Fruit fly (Drosophila melanogaster) whole organism, wandering third instar larva: ENCODE data around the gene CG2698.

Experiments used
- Abd-B ChIP-seq: fragments of >200 bp; optimal IDR thresholded peaks from 2 replicates; lab custom pipeline; 2017; ENCODE audit warnings: missing biosample characterization, missing genetic modification characterization
- CG32264 ChIP-seq: fragments of 200-800 bp; sonication (Bioruptor generic); optimal IDR thresholded peaks from 2 replicates; lab custom pipeline; 2016; ENCODE audit warnings: missing biosample characterization, missing genetic modification characterization
- CG9705 ChIP-seq: fragments of 200-800 bp; sonication (Bioruptor generic); optimal IDR thresholded peaks from 2 replicates; lab custom pipeline; 2018; ENCODE audit warnings: missing biosample characterization, mild to moderate bottlenecking, missing genetic modification characterization
- CrebA ChIP-seq: fragments of 200-800 bp; sonication (Bioruptor generic); optimal IDR thresholded peaks from 2 replicates; lab custom pipeline; 2016; ENCODE audit warnings: missing biosample characterization, mild to moderate bottlenecking, missing genetic modification characterization, borderline replicate concordance
- Dfd ChIP-seq: fragments of >200 bp; optimal IDR thresholded peaks from 2 replicates; lab custom pipeline; 2017; ENCODE audit warnings: missing biosample characterization, missing genetic modification characterization
- Dif ChIP-seq: fragments of 200-275, 200-300 bp; sonication (Bioruptor generic); optimal IDR thresholded peaks from 2 replicates; lab custom pipeline; 2018; ENCODE audit warnings: missing biosample characterization, missing genetic modification characterization; ENCODE audit not compliant: partially characterized antibody
- GATAd ChIP-seq: sonication (Bioruptor generic); optimal IDR thresholded peaks from 2 replicates; lab custom pipeline; 2016; ENCODE audit warnings: missing biosample characterization, missing genetic modification characterization
- HLH106 ChIP-seq: fragments of 200-800 bp; optimal IDR thresholded peaks from 3 replicates; lab custom pipeline; 2019; ENCODE audit warnings: missing biosample characterization, mild to moderate bottlenecking, missing genetic modification characterization, moderate library complexity
- Hnf4 ChIP-seq: fragments of 200-800 bp; sonication (Bioruptor generic); optimal IDR thresholded peaks from 2 replicates; lab custom pipeline; 2016; ENCODE audit warnings: missing biosample characterization, mild to moderate bottlenecking, missing genetic modification characterization
- Hr78 ChIP-seq: fragments of >200 bp; optimal IDR thresholded peaks from 2 replicates; lab custom pipeline; 2017; ENCODE audit warnings: missing biosample characterization, missing genetic modification characterization
- Hr83 ChIP-seq: fragments of 200-300 bp; sonication (Bioruptor generic); optimal IDR thresholded peaks from 2 replicates; lab custom pipeline; 2016; ENCODE audit warnings: missing biosample characterization, mild to moderate bottlenecking, missing genetic modification characterization, moderate library complexity; ENCODE audit not compliant: poor library complexity, severe bottlenecking
- Jra ChIP-seq: sonication (Bioruptor generic); optimal IDR thresholded peaks from 2 replicates; lab custom pipeline; 2016; ENCODE audit warnings: missing biosample characterization, missing genetic modification characterization
- Mio ChIP-seq: sonication (Bioruptor generic); optimal IDR thresholded peaks from 2 replicates; lab custom pipeline; 2016; ENCODE audit warnings: missing biosample characterization, missing genetic modification characterization
- Myc ChIP-seq: fragments of >200 bp; optimal IDR thresholded peaks from 2 replicates; lab custom pipeline; 2017
- N ChIP-seq: fragments of >200 bp; optimal IDR thresholded peaks from 2 replicates; lab custom pipeline; 2018; ENCODE audit warnings: missing biosample characterization, missing external identifiers, missing genetic modification characterization
- OdsH ChIP-seq: fragments of 200-800 bp; sonication (Bioruptor generic); optimal IDR thresholded peaks from 2 replicates; lab custom pipeline; 2016; ENCODE audit warnings: missing biosample characterization, mild to moderate bottlenecking, missing genetic modification characterization
- Rel ChIP-seq, 2 experiments: fragments of 200-800 bp; sonication (Bioruptor generic) in 1 of 2; optimal IDR thresholded peaks; 2 replicates in 1 of 2; 3 replicates in 1 of 2; lab custom pipeline; 2016 to 2019; ENCODE audit warnings: mild to moderate bottlenecking in 2 of 2, missing biosample characterization in 2 of 2, missing genetic modification characterization in 2 of 2, moderate library complexity in 1 of 2
- Sp1 ChIP-seq: fragments of 200-800 bp; sonication (Bioruptor generic); optimal IDR thresholded peaks from 3 replicates; lab custom pipeline; 2019; ENCODE audit warnings: missing biosample characterization, mild to moderate bottlenecking, missing genetic modification characterization, moderate library complexity
- Vsx2 ChIP-seq: fragments of 200-300, 225-300 bp; sonication (Bioruptor generic); optimal IDR thresholded peaks from 2 replicates; lab custom pipeline; 2018; ENCODE audit warnings: missing biosample characterization, missing genetic modification characterization; ENCODE audit not compliant: partially characterized antibody
- br ChIP-seq: fragments of 200-800 bp; sonication (Bioruptor generic); optimal IDR thresholded peaks from 2 replicates; lab custom pipeline; 2016; ENCODE audit warnings: missing biosample characterization, missing genetic modification characterization
- brk ChIP-seq: fragments of 200-800 bp; sonication (Bioruptor generic); optimal IDR thresholded peaks from 2 replicates; lab custom pipeline; 2016; ENCODE audit warnings: missing biosample characterization, mild to moderate bottlenecking, missing genetic modification characterization
- dl ChIP-seq, 2 experiments: fragments of 175-275, 200-275 bp in 1 of 2; fragments of 200-275 bp in 1 of 2; sonication (Bioruptor generic); optimal IDR thresholded peaks; lab custom pipeline; 2018; ENCODE audit warnings: mild to moderate bottlenecking in 2 of 2, missing biosample characterization in 2 of 2, missing genetic modification characterization in 2 of 2, moderate library complexity in 2 of 2; ENCODE audit not compliant: partially characterized antibody in 2 of 2, insufficient read depth in 1 of 2
- dmrt93B ChIP-seq: fragments of 200-800 bp; sonication (Bioruptor generic); optimal IDR thresholded peaks from 2 replicates; lab custom pipeline; 2018; ENCODE audit warnings: missing biosample characterization, mild to moderate bottlenecking, missing genetic modification characterization
- dsf ChIP-seq: sonication (Bioruptor generic); optimal IDR thresholded peaks from 2 replicates; lab custom pipeline; 2016; ENCODE audit warnings: missing biosample characterization, missing genetic modification characterization, borderline replicate concordance
- ey ChIP-seq: fragments of 200-800 bp; sonication (Bioruptor generic); optimal IDR thresholded peaks from 2 replicates; lab custom pipeline; 2016; ENCODE audit warnings: missing biosample characterization, missing genetic modification characterization
- foxo ChIP-seq, 2 experiments: fragments of 200-800 bp; sonication (Bioruptor generic); optimal IDR thresholded peaks; 2 replicates in 1 of 2; 3 replicates in 1 of 2; lab custom pipeline; 2016 to 2017; ENCODE audit warnings: missing biosample characterization in 2 of 2, missing genetic modification characterization in 2 of 2
- fru ChIP-seq: fragments of 200-800 bp; sonication (Bioruptor generic); optimal IDR thresholded peaks from 3 replicates; lab custom pipeline; 2016; ENCODE audit warnings: missing biosample characterization, mild to moderate bottlenecking, missing genetic modification characterization
- h ChIP-seq: fragments of 200-800 bp; sonication (Bioruptor generic); optimal IDR thresholded peaks from 3 replicates; lab custom pipeline; 2016; ENCODE audit warnings: missing biosample characterization, mild to moderate bottlenecking, missing genetic modification characterization
- jim ChIP-seq: fragments of 175-275, 200-325 bp; sonication (Bioruptor generic); optimal IDR thresholded peaks from 2 replicates; lab custom pipeline; 2016; ENCODE audit warnings: missing biosample characterization, mild to moderate bottlenecking, missing genetic modification characterization
- lola ChIP-seq: fragments of >200 bp; optimal IDR thresholded peaks from 2 replicates; lab custom pipeline; 2017; ENCODE audit warnings: missing biosample characterization, missing genetic modification characterization
- pan ChIP-seq: fragments of >200 bp; optimal IDR thresholded peaks from 2 replicates; lab custom pipeline; 2017
- psq ChIP-seq: fragments of 200-800 bp; sonication (Bioruptor generic); optimal IDR thresholded peaks from 3 replicates; lab custom pipeline; 2017; ENCODE audit warnings: missing biosample characterization, mild to moderate bottlenecking, missing genetic modification characterization, moderate library complexity
- rgr ChIP-seq: fragments of 200-800 bp; sonication (Bioruptor generic); optimal IDR thresholded peaks from 3 replicates; lab custom pipeline; 2016; ENCODE audit warnings: missing biosample characterization, mild to moderate bottlenecking, missing genetic modification characterization
- sage ChIP-seq: fragments of 200-800 bp; sonication (Bioruptor generic); optimal IDR thresholded peaks from 2 replicates; lab custom pipeline; 2016; ENCODE audit warnings: missing biosample characterization, mild to moderate bottlenecking, missing genetic modification characterization
- sv ChIP-seq: fragments of 200-800 bp; sonication (Bioruptor generic); optimal IDR thresholded peaks from 3 replicates; lab custom pipeline; 2016; ENCODE audit warnings: missing biosample characterization, missing genetic modification characterization
- tai ChIP-seq: sonication (Bioruptor generic); optimal IDR thresholded peaks from 2 replicates; lab custom pipeline; 2016; ENCODE audit warnings: missing biosample characterization, missing genetic modification characterization
- usp ChIP-seq: fragments of >200 bp; optimal IDR thresholded peaks from 2 replicates; lab custom pipeline; 2017; ENCODE audit warnings: missing biosample characterization, missing genetic modification characterization
- woc ChIP-seq: sonication (Bioruptor generic); optimal IDR thresholded peaks from 2 replicates; lab custom pipeline; 2016; ENCODE audit warnings: missing biosample characterization, mild to moderate bottlenecking, missing genetic modification characterization

The CG2698 gene

DNA sequence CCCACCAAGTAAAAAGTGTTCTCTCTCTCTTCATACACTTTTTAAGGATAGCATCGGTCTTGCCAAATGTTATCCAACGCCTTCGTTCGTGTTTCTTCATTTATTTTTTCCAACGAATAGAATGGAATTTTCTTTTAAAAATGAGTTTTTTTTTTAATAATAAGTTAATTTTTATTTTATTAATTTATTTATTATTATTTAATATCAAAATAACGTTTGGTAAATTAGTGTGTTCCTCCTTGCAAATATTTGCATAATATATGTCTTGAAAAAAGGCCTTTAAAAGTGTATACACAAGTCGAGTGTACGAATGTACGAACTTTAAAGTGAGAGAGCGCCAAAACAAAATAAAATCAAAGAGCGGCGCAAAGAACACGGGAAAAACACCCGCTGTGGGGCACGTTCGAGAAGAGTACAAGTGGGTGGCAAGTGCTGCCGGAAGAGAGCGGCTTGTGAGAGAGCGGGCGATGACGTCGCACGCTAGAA is 25.9 kb downstream of the CG2698 start:
- TF ChIP-seq Rel (GFP tag; optimal IDR thresholded peaks at IDR 0.05; lab: Kevin White, UChicago) = peak; percentile 22
- peak; percentile 51 for TF ChIP-seq Rel (tag; optimal IDR thresholded peaks at IDR 0.05; lab: Kevin White, UChicago)
- peak; percentile 17 to 28 for TF ChIP-seq dl (GFP tag; optimal IDR thresholded peaks at IDR 0.05; lab: Kevin White, UChicago; ENCODE audit: insufficient read depth in 1 of 2, partially characterized antibody in 2 of 2)
- TF ChIP-seq Mio = no peak
- TF ChIP-seq Hnf4 = no peak
- no peak for TF ChIP-seq CG9705
- peak; percentile 84 for TF ChIP-seq rgr (GFP tag; lab: Kevin White, UChicago)
- peak; percentile 12 for TF ChIP-seq sv (GFP tag; lab: Kevin White, UChicago)
- no peak for TF ChIP-seq pan (lab: Kevin White, UChicago)
- no peak for TF ChIP-seq usp (GFP tag; lab: Kevin White, UChicago)
- TF ChIP-seq HLH106 (tag; lab: Kevin White, UChicago) = peak; percentile 82
- TF ChIP-seq brk (GFP tag; lab: Kevin White, UChicago) = no peak
- no peak for TF ChIP-seq N (GFP tag; lab: Kevin White, UChicago)
- peak; percentile 65 for TF ChIP-seq dmrt93B
- peak; percentile 81 for TF ChIP-seq OdsH (GFP tag; lab: Kevin White, UChicago)
- no peak for TF ChIP-seq Myc (lab: Kevin White, UChicago)
- TF ChIP-seq Sp1 (GFP tag; lab: Kevin White, UChicago) = peak; percentile 90
- TF ChIP-seq lola (GFP tag; lab: Kevin White, UChicago) = no peak
- peak; percentile 53 for TF ChIP-seq ey (GFP tag; lab: Kevin White, UChicago)
- peak; percentile 75 for TF ChIP-seq woc (GFP tag; lab: Kevin White, UChicago)
- no peak for TF ChIP-seq Jra
- TF ChIP-seq CrebA (GFP tag; lab: Kevin White, UChicago) = no peak
- TF ChIP-seq Hr78 (GFP tag; lab: Kevin White, UChicago) = no peak
- TF ChIP-seq Vsx2 = no peak
- TF ChIP-seq h (GFP tag; lab: Kevin White, UChicago) = peak; percentile 18
- TF ChIP-seq Abd-B (GFP tag; lab: Kevin White, UChicago) = no peak
- no peak for TF ChIP-seq Dfd (GFP tag; lab: Kevin White, UChicago)
- peak; percentile 55 for TF ChIP-seq Dif (GFP tag; lab: Kevin White, UChicago)
- peak; percentile 62 for TF ChIP-seq br (GFP tag; lab: Kevin White, UChicago)
- TF ChIP-seq fru (GFP tag; lab: Kevin White, UChicago) = no peak
- no peak for TF ChIP-seq tai (GFP tag; lab: Kevin White, UChicago)
- TF ChIP-seq GATAd (GFP tag; lab: Kevin White, UChicago) = no peak
- TF ChIP-seq jim = no peak
- TF ChIP-seq CG32264 (GFP tag; lab: Kevin White, UChicago) = no peak
- peak; percentile 85 for TF ChIP-seq psq (GFP tag; lab: Kevin White, UChicago)
- TF ChIP-seq dsf = no peak
- peak in 1 of 2 experiments; percentile 76 for TF ChIP-seq foxo (GFP tag; optimal IDR thresholded peaks at IDR 0.05; lab: Kevin White, UChicago)
- no peak for TF ChIP-seq Hr83 (GFP tag; lab: Kevin White, UChicago)
- peak; percentile 67 for TF ChIP-seq sage

DNA sequence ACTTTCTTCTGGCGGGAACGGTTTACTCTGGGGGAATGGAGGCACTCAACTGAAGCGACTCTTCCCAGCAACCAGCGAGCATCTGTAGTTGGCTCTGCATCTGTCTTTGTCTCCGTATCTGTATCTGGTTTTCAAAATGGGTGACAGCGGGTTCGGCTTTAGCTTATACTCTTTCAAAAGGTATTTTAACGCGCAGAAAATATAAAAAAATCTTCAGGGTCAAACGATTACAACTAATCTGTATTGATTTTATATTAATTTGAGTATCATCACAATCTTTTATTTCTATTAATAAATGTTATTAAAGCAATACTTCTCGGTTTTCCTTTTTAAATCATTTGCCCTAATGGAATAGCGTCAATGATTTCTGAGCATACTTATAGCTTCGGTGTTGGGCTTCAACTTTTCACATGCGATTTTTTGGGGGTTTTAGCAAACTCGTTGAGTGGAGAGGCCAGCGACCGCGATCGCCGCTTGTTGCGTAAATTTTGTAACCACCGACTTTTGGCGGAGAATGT is 28.2 kb downstream of the CG2698 start, which contains the start of gene ImpE3:
ImpE3 (minus strand) TSS at position 51 of the 518 bp plus-strand sequence.
- TF ChIP-seq sage = peak; percentile 63
- TF ChIP-seq woc (GFP tag; lab: Kevin White, UChicago) = peak; percentile 91
- TF ChIP-seq Hnf4 = no peak
- TF ChIP-seq Dfd (GFP tag; lab: Kevin White, UChicago) = no peak
- TF ChIP-seq Abd-B (GFP tag; lab: Kevin White, UChicago) = no peak
- TF ChIP-seq GATAd (GFP tag; lab: Kevin White, UChicago) = no peak
- TF ChIP-seq Vsx2 = no peak
- peak; percentile 14 for TF ChIP-seq CG32264 (GFP tag; lab: Kevin White, UChicago)
- TF ChIP-seq pan (lab: Kevin White, UChicago) = no peak
- TF ChIP-seq CG9705 = peak; percentile 46
- peak; percentile 75 for TF ChIP-seq h (GFP tag; lab: Kevin White, UChicago)
- TF ChIP-seq brk (GFP tag; lab: Kevin White, UChicago) = no peak
- no peak for TF ChIP-seq Hr83 (GFP tag; lab: Kevin White, UChicago)
- no peak for TF ChIP-seq sv (GFP tag; lab: Kevin White, UChicago)
- TF ChIP-seq HLH106 (tag; lab: Kevin White, UChicago) = peak; percentile 74
- TF ChIP-seq psq (GFP tag; lab: Kevin White, UChicago) = peak; percentile 61
- TF ChIP-seq tai (GFP tag; lab: Kevin White, UChicago) = no peak
- no peak for TF ChIP-seq N (GFP tag; lab: Kevin White, UChicago)
- peak; percentile 66 for TF ChIP-seq rgr (GFP tag; lab: Kevin White, UChicago)
- no peak for TF ChIP-seq dl (GFP tag; optimal IDR thresholded peaks at IDR 0.05; lab: Kevin White, UChicago; ENCODE audit: insufficient read depth in 1 of 2, partially characterized antibody in 2 of 2)
- no peak for TF ChIP-seq Myc (lab: Kevin White, UChicago)
- TF ChIP-seq jim = no peak
- TF ChIP-seq Dif (GFP tag; lab: Kevin White, UChicago) = no peak
- TF ChIP-seq Jra = no peak
- peak; percentile 63 for TF ChIP-seq OdsH (GFP tag; lab: Kevin White, UChicago)
- TF ChIP-seq dsf = no peak
- TF ChIP-seq fru (GFP tag; lab: Kevin White, UChicago) = peak; percentile 79
- TF ChIP-seq foxo (GFP tag; optimal IDR thresholded peaks at IDR 0.05; lab: Kevin White, UChicago) = peak in 1 of 2 experiments; percentile 76
- no peak for TF ChIP-seq lola (GFP tag; lab: Kevin White, UChicago)
- peak; percentile 2 for TF ChIP-seq Rel (GFP tag; optimal IDR thresholded peaks at IDR 0.05; lab: Kevin White, UChicago)
- TF ChIP-seq Rel (tag; optimal IDR thresholded peaks at IDR 0.05; lab: Kevin White, UChicago) = peak; percentile 96
- TF ChIP-seq dmrt93B = peak; percentile 30
- TF ChIP-seq usp (GFP tag; lab: Kevin White, UChicago) = no peak
- peak; percentile 59 for TF ChIP-seq ey (GFP tag; lab: Kevin White, UChicago)
- TF ChIP-seq br (GFP tag; lab: Kevin White, UChicago) = peak; percentile 67
- no peak for TF ChIP-seq Mio
- no peak for TF ChIP-seq CrebA (GFP tag; lab: Kevin White, UChicago)
- TF ChIP-seq Sp1 (GFP tag; lab: Kevin White, UChicago) = peak; percentile 80
- TF ChIP-seq Hr78 (GFP tag; lab: Kevin White, UChicago) = no peak
